Fruit fly (Drosophila melanogaster) whole organism, embryonic: ENCODE data around the gene cysu.

Source experiments
- Blimp-1 ChIP-seq: fragments of 200-800 bp; sonication (Bioruptor generic); optimal IDR thresholded peaks from 3 replicates; lab custom pipeline; 2018; ENCODE audit warnings: missing biosample characterization, missing genetic modification characterization, mild to moderate bottlenecking, moderate library complexity, missing genetic modification reagents
- CG10274 ChIP-seq: fragments of 200-800 bp; sonication (Bioruptor generic); optimal IDR thresholded peaks from 3 replicates; lab custom pipeline; 2017; ENCODE audit warnings: missing biosample characterization, mild to moderate bottlenecking, missing genetic modification characterization
- CG11504 ChIP-seq: fragments of 200-800 bp; sonication (Bioruptor generic); optimal IDR thresholded peaks from 3 replicates; lab custom pipeline; 2019; ENCODE audit warnings: missing biosample characterization, mild to moderate bottlenecking, missing genetic modification characterization, moderate library complexity
- CG11560 ChIP-seq: fragments of 200-800 bp; sonication (Bioruptor generic); IDR thresholded peaks from 3 replicates; pipeline ENCODE4 v1.3.6; 2022; ENCODE audit warnings: missing biosample characterization, missing genetic modification characterization
- CG14860 ChIP-seq: fragments of 200-800 bp; sonication (Bioruptor generic); IDR thresholded peaks from 3 replicates; pipeline ENCODE4 v1.3.6; 2022; ENCODE audit warnings: missing biosample characterization, missing genetic modification characterization; ENCODE audit not compliant: partially characterized antibody
- CG15601 ChIP-seq: fragments of 200-800 bp; sonication (Bioruptor generic); optimal IDR thresholded peaks from 3 replicates; lab custom pipeline; 2019; ENCODE audit warnings: missing biosample characterization, mild to moderate bottlenecking, missing genetic modification characterization, moderate library complexity
- CG1603 ChIP-seq: fragments of 200-800 bp; sonication (Bioruptor generic); optimal IDR thresholded peaks from 2 replicates; lab custom pipeline; 2019; ENCODE audit warnings: missing biosample characterization, mild to moderate bottlenecking, missing genetic modification characterization, moderate library complexity
- CG17328 ChIP-seq: fragments of 200-800 bp; sonication (Bioruptor generic); IDR thresholded peaks from 2 replicates; pipeline ENCODE4 v1.3.6; 2022; ENCODE audit warnings: missing biosample characterization, missing genetic modification characterization
- CG31224 ChIP-seq: fragments of 200-800 bp; sonication (Bioruptor generic); IDR thresholded peaks from 2 replicates; pipeline ENCODE4 v1.3.6; 2022; ENCODE audit warnings: missing biosample characterization, missing genetic modification characterization
- CG33557 ChIP-seq: fragments of 200-800 bp; sonication (Bioruptor generic); optimal IDR thresholded peaks from 2 replicates; lab custom pipeline; 2019; ENCODE audit warnings: missing biosample characterization, mild to moderate bottlenecking, missing genetic modification characterization, moderate library complexity
- CG34376 ChIP-seq: fragments of 200-800 bp; sonication (Bioruptor generic); optimal IDR thresholded peaks from 2 replicates; lab custom pipeline; 2018; ENCODE audit warnings: missing biosample characterization, mild to moderate bottlenecking, missing genetic modification characterization
- CG4360 ChIP-seq: fragments of 200-800 bp; sonication (Bioruptor generic); IDR thresholded peaks from 2 replicates; pipeline ENCODE4 v1.3.6; 2022; ENCODE audit warnings: missing biosample characterization, missing genetic modification characterization
- CG6654 ChIP-seq: fragments of 200-800 bp; sonication (Bioruptor generic); optimal IDR thresholded peaks from 2 replicates; lab custom pipeline; 2017; ENCODE audit warnings: missing biosample characterization, mild to moderate bottlenecking, missing genetic modification characterization
- CG8924 ChIP-seq: fragments of 200-800 bp; optimal IDR thresholded peaks from 3 replicates; lab custom pipeline; 2019; ENCODE audit warnings: missing biosample characterization, mild to moderate bottlenecking, missing genetic modification characterization, moderate library complexity
- CG9817 ChIP-seq: fragments of 200-800 bp; sonication (Bioruptor generic); optimal IDR thresholded peaks from 2 replicates; lab custom pipeline; 2018; ENCODE audit warnings: missing biosample characterization, mild to moderate bottlenecking, missing genetic modification characterization, moderate library complexity
- CG9876 ChIP-seq: fragments of 200-800 bp; sonication (Bioruptor generic); optimal IDR thresholded peaks from 2 replicates; lab custom pipeline; 2016; ENCODE audit warnings: missing biosample characterization, missing genetic modification characterization
- Ets97D ChIP-seq: fragments of 200-800 bp; sonication (Bioruptor generic); optimal IDR thresholded peaks from 3 replicates; lab custom pipeline; 2016; ENCODE audit warnings: missing biosample characterization, missing genetic modification characterization
- HLHmδ ChIP-seq: fragments of 200-800 bp; sonication (Bioruptor generic); optimal IDR thresholded peaks from 2 replicates; lab custom pipeline; 2018; ENCODE audit warnings: missing biosample characterization, mild to moderate bottlenecking, missing genetic modification characterization, moderate library complexity
- Hey ChIP-seq: fragments of 200-800 bp; sonication (Bioruptor generic); optimal IDR thresholded peaks from 3 replicates; lab custom pipeline; 2018; ENCODE audit warnings: missing biosample characterization, mild to moderate bottlenecking, missing genetic modification characterization
- Jarid2 ChIP-seq: fragments of 200-800 bp; sonication (Bioruptor generic); optimal IDR thresholded peaks from 3 replicates; lab custom pipeline; 2017; ENCODE audit warnings: mild to moderate bottlenecking, missing biosample characterization, missing genetic modification reagents, missing genetic modification characterization
- Kr ChIP-seq: fragments of 200-800 bp; sonication (Bioruptor generic); optimal IDR thresholded peaks from 2 replicates; lab custom pipeline; 2017; ENCODE audit warnings: missing biosample characterization, mild to moderate bottlenecking, missing genetic modification characterization
- PHDP ChIP-seq: fragments of 200-800 bp; sonication (Bioruptor generic); optimal IDR thresholded peaks from 3 replicates; lab custom pipeline; 2018; ENCODE audit warnings: missing biosample characterization, mild to moderate bottlenecking, missing genetic modification characterization, moderate library complexity
- Ssrp ChIP-seq: fragments of 200-800 bp; sonication (Bioruptor generic); optimal IDR thresholded peaks from 2 replicates; lab custom pipeline; 2018; ENCODE audit warnings: missing biosample characterization, mild to moderate bottlenecking, missing genetic modification characterization, moderate library complexity
- Vsx1 ChIP-seq: fragments of 200-800 bp; sonication (Bioruptor generic); optimal IDR thresholded peaks from 2 replicates; lab custom pipeline; 2017; ENCODE audit warnings: missing biosample characterization, mild to moderate bottlenecking, missing genetic modification characterization, missing genetic modification reagents
- Xbp1 ChIP-seq: fragments of 200-800 bp; sonication (Bioruptor generic); optimal IDR thresholded peaks from 3 replicates; lab custom pipeline; 2016; ENCODE audit warnings: missing biosample characterization, mild to moderate bottlenecking, missing genetic modification characterization
- ash1 ChIP-seq: fragments of 200-800 bp; sonication (Bioruptor generic); optimal IDR thresholded peaks from 2 replicates; lab custom pipeline; 2018; ENCODE audit warnings: missing biosample characterization, mild to moderate bottlenecking, missing genetic modification characterization
- bcd ChIP-seq: fragments of 200-800 bp; sonication (Bioruptor generic); optimal IDR thresholded peaks from 2 replicates; lab custom pipeline; 2017; ENCODE audit warnings: missing biosample characterization, mild to moderate bottlenecking, missing genetic modification characterization
- chinmo ChIP-seq: fragments of 200-800 bp; sonication (Bioruptor generic); IDR thresholded peaks from 4 replicates; pipeline ENCODE4 v1.3.6; 2022; ENCODE audit warnings: missing biosample characterization, missing genetic modification characterization; ENCODE audit not compliant: partially characterized antibody
- crc ChIP-seq: fragments of 200-800 bp; sonication (Bioruptor generic); optimal IDR thresholded peaks from 2 replicates; lab custom pipeline; 2016; ENCODE audit warnings: missing biosample characterization, missing genetic modification characterization
- dimm ChIP-seq: fragments of 200-800 bp; sonication (Bioruptor generic); IDR thresholded peaks from 2 replicates; pipeline ENCODE4 v1.3.6; 2022; ENCODE audit warnings: missing biosample characterization, missing genetic modification characterization
- dmrt11E ChIP-seq: fragments of 200-800 bp; sonication (Bioruptor generic); optimal IDR thresholded peaks from 3 replicates; lab custom pipeline; 2018; ENCODE audit warnings: missing biosample characterization, mild to moderate bottlenecking, missing genetic modification characterization, moderate library complexity
- ems ChIP-seq: fragments of 200-800 bp; sonication (Bioruptor generic); optimal IDR thresholded peaks from 3 replicates; lab custom pipeline; 2016; ENCODE audit warnings: missing biosample characterization, missing genetic modification characterization
- exex ChIP-seq: fragments of 200-800 bp; sonication (Bioruptor generic); optimal IDR thresholded peaks from 4 replicates; lab custom pipeline; 2018; ENCODE audit warnings: missing biosample characterization, mild to moderate bottlenecking, missing genetic modification characterization, moderate library complexity
- fu2 ChIP-seq: fragments of 200-800 bp; sonication (Bioruptor generic); optimal IDR thresholded peaks from 2 replicates; lab custom pipeline; 2016; ENCODE audit warnings: missing biosample characterization, missing genetic modification characterization
- gcm ChIP-seq: fragments of 200-800 bp; sonication (Bioruptor generic); optimal IDR thresholded peaks from 2 replicates; lab custom pipeline; 2019; ENCODE audit warnings: missing biosample characterization, mild to moderate bottlenecking, missing genetic modification characterization, moderate library complexity
- gsb ChIP-seq: fragments of 200-800 bp; sonication (Bioruptor generic); IDR thresholded peaks from 2 replicates; pipeline ENCODE4 v1.3.6; 2022; ENCODE audit warnings: missing biosample characterization, missing genetic modification characterization
- phol ChIP-seq: fragments of 200-800 bp; sonication (Bioruptor generic); optimal IDR thresholded peaks from 3 replicates; lab custom pipeline; 2018; ENCODE audit warnings: missing biosample characterization, mild to moderate bottlenecking, missing genetic modification characterization, moderate library complexity
- ranshi ChIP-seq: fragments of 200-800 bp; sonication (Bioruptor generic); IDR thresholded peaks from 2 replicates; pipeline ENCODE4 v1.3.6; 2022; ENCODE audit warnings: missing biosample characterization, missing genetic modification characterization
- run ChIP-seq: fragments of 200-800 bp; sonication (Bioruptor generic); optimal IDR thresholded peaks from 3 replicates; lab custom pipeline; 2018; ENCODE audit warnings: missing biosample characterization, mild to moderate bottlenecking, missing genetic modification characterization
- sr ChIP-seq: fragments of 200-800 bp; sonication (Bioruptor generic); IDR thresholded peaks from 3 replicates; pipeline ENCODE4 v1.3.6; 2022; ENCODE audit warnings: missing biosample characterization, missing genetic modification characterization
- ssp ChIP-seq: fragments of 200-800 bp; sonication (Bioruptor generic); IDR thresholded peaks from 2 replicates; pipeline ENCODE4 v1.3.6; 2022; ENCODE audit warnings: missing biosample characterization, missing genetic modification characterization
- sug ChIP-seq: fragments of 200-800 bp; optimal IDR thresholded peaks from 2 replicates; lab custom pipeline; 2019; ENCODE audit warnings: missing biosample characterization, mild to moderate bottlenecking, missing genetic modification characterization, moderate library complexity

The cysu gene

dm6 chr3R:17402434-17402833, 23.1 kb upstream of the cysu start, which contains the start of gene Sur-8 (continued):
- TF ChIP-seq Ets97D (GFP tag; lab: Kevin White, UChicago) (peak; percentile 45), Ssrp (tag; lab: Kevin White, UChicago) (no peak), crc (GFP tag; lab: Kevin White, UChicago) (peak; percentile 5), sr (GFP tag; lab: Robert Waterston, UW) (0 out of 3 replicates have a peak, but pooled peaks have one; percentile 38), Vsx1 (peak; percentile 3), HLHmδ (peak; percentile 67), CG9876 (peak; percentile 60), PHDP (tag; lab: Kevin White, UChicago) (peak; percentile 55), dimm (GFP tag; lab: Robert Waterston, UW) (no peak), CG11560 (tag; lab: Robert Waterston, UW) (0 out of 3 replicates have a peak, but pooled peaks have one; percentile 39), CG33557 (no peak), CG8924 (tag; lab: Kevin White, UChicago) (no peak), CG9817 (tag; lab: Kevin White, UChicago) (peak; percentile 58), ssp (peak; percentile 53; the same call in 1 of the 2 replicates), CG31224 (GFP tag; lab: Robert Waterston, UW) (peak; percentile 47; the same call in 1 of the 2 replicates), CG15601 (tag; lab: Kevin White, UChicago) (no peak), CG1603 (tag; lab: Kevin White, UChicago) (peak; percentile 73), bcd (peak; percentile 60), run (no peak), ash1 (GFP tag; lab: Kevin White, UChicago) (no peak), Xbp1 (GFP tag; lab: Kevin White, UChicago) (peak; percentile 85), CG14860 (GFP tag; lab: Robert Waterston, UW) (no peak), gcm (GFP tag; lab: Kevin White, UChicago) (no peak), phol (tag; lab: Kevin White, UChicago) (no peak), CG10274 (GFP tag; lab: Kevin White, UChicago) (peak; percentile 45), ems (GFP tag; lab: Kevin White, UChicago) (no peak), CG34376 (GFP tag; lab: Kevin White, UChicago) (peak; percentile 39), Blimp-1 (GFP tag; lab: Kevin White, UChicago) (peak; percentile 31), sug (tag; lab: Kevin White, UChicago) (peak; percentile 53), CG4360 (GFP tag; lab: Robert Waterston, UW) (no peak), fu2 (peak; percentile 27), CG11504 (tag; lab: Kevin White, UChicago) (peak; percentile 70), gsb (GFP tag; lab: Robert Waterston, UW) (peak; percentile 60), CG17328 (GFP tag; lab: Robert Waterston, UW) (peak; percentile 70), dmrt11E (tag; lab: Kevin White, UChicago) (no peak), Hey (tag; lab: Kevin White, UChicago) (no peak), chinmo (GFP tag; lab: Robert Waterston, UW) (0 out of 4 replicates have a peak, but pooled peaks have one; percentile 26), exex (no peak), Kr (GFP tag; lab: Kevin White, UChicago) (no peak), ranshi (GFP tag; lab: Robert Waterston, UW) (0 out of 2 replicates have a peak, but pooled peaks have one; percentile 22), Jarid2 (GFP tag; lab: Kevin White, UChicago) (peak; percentile 26), CG6654 (GFP tag; lab: Kevin White, UChicago) (peak; percentile 3)
